Fruit fly (Drosophila melanogaster): Measurements from ENCODE around the gene Trpml.
A peak's percentile ranks its signal among the peaks of the same experiment; 100 is the strongest.

DNA sequence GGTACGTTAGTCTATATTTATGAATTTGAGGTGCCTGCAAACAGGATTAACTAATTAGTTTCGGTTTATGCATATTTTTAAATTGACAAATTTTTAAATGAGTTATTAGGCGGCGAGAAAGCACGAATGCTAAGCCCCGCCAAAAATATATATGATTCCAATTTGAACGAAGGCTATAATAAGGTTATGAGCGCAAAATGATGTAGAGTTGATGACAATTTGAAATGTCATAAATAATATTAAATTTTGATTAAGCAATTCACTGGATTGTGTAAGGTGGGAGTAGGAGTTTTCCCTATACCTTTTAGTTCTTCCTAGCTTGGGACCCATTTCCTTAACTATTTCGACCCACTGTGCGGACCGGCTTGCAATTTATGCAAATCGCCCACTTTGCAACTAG lies 18.5 kb downstream of the Trpml start:
- TF ChIP-seq sr (GFP tag; IDR thresholded peaks at IDR 0.05), result no peak
- no peak for TF ChIP-seq CG13894 (tag; optimal IDR thresholded peaks at IDR 0.05)
- no peak for TF ChIP-seq Jarid2 (GFP tag; optimal IDR thresholded peaks at IDR 0.05)
- TF ChIP-seq unc-4 (GFP tag; IDR thresholded peaks at IDR 0.05; ENCODE audit: partially characterized antibody), result no peak
- no peak for TF ChIP-seq ac (GFP tag; optimal IDR thresholded peaks at IDR 0.05)
- TF ChIP-seq crc (GFP tag; optimal IDR thresholded peaks at IDR 0.05), result no peak
- no peak for TF ChIP-seq exex (tag; optimal IDR thresholded peaks at IDR 0.05)
- TF ChIP-seq CG2678 (tag; optimal IDR thresholded peaks at IDR 0.05), result peak; percentile 23

Measured in whole organism, embryonic.